Fruit fly (Drosophila melanogaster): ENCODE results near the gene CG1409.
A peak's percentile ranks its signal among the peaks of the same experiment; 100 is the strongest.

The CG1409 gene

DNA sequence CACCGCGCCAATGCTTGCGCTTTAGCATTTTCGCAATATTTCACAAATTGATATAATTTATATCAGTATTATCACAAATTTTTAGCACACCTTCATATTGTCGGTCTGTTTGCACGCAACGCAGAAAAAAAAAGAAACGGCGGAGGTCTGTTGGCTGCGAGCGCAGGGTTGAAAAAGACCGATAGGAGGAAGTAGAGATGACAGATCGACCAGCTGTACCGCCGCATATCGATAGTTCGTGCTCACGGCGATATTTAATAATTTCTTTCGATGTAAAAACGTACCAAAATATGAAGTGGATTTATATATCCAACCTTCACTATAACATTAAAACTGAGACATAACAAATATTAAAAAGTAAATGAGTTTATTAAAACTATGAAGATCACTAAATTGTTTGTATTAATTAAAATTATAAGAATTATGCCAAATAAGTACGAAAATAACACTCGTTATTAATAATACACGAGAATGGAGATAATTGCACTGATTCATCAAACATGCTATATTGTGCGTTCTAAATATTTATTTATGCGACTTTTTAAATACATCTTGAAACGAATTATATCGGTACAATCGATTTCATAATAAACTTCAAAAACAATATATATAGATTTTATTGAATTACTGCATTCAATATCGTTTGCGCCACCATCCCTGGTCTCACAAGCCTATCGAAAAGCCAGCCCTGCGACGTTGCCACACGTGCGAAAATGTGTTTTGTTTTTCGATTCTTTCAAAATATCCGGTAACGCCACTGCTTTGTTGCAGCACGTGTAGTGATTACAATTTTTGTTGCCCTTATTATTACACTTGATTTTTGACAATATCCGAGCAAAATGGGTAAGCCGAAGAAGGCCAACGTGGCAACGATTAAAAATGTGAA is 43.4 kb downstream of the CG1409 start, which contains the start of the genes RpS6 and bys (continued):
- TF ChIP-seq CG2889 (GFP tag; IDR thresholded peaks at IDR 0.05) (0 out of 3 replicates have a peak, but pooled peaks have one; percentile 38), pzg (GFP tag; optimal IDR thresholded peaks at IDR 0.05) (peak; percentile 58), run (tag; optimal IDR thresholded peaks at IDR 0.05) (peak; percentile 7), CG15011 (GFP tag; optimal IDR thresholded peaks at IDR 0.05) (no peak), tio (GFP tag; optimal IDR thresholded peaks at IDR 0.05) (no peak), otp (GFP tag; IDR thresholded peaks at IDR 0.05) (peak; percentile 72; the same call in 2 of the 3 replicates), Opbp (GFP tag; IDR thresholded peaks at IDR 0.05; ENCODE audit: partially characterized antibody) (peak; percentile 92), CG15514 (GFP tag; optimal IDR thresholded peaks at IDR 0.05) (peak; percentile 22), ro (GFP tag; IDR thresholded peaks at IDR 0.05) (no peak; the same call in 1 of the 2 replicates), CG5245 (GFP tag; optimal IDR thresholded peaks at IDR 0.05) (peak; percentile 19), CG9609 (GFP tag; optimal IDR thresholded peaks at IDR 0.05) (no peak), CrebB (tag; optimal IDR thresholded peaks at IDR 0.05) (peak; percentile 46), Ets65A (GFP tag) (peak; percentile 37), aop (GFP tag; IDR thresholded peaks at IDR 0.05) (peak; percentile 88), dpn (GFP tag; optimal IDR thresholded peaks at IDR 0.05) (peak; percentile 30 to 31), CG13296 (GFP tag; optimal IDR thresholded peaks at IDR 0.05) (peak; percentile 66), odd (GFP tag; optimal IDR thresholded peaks at IDR 0.05) (peak; percentile 51), CG7556 (GFP tag; optimal IDR thresholded peaks at IDR 0.05) (peak; percentile 49), pfk (GFP tag; optimal IDR thresholded peaks at IDR 0.05) (peak; percentile 57), CG18476 (GFP tag; optimal IDR thresholded peaks at IDR 0.05) (peak; percentile 21), vnd (GFP tag; IDR thresholded peaks at IDR 0.05; ENCODE audit: partially characterized antibody) (peak; percentile 78), NC2α (GFP tag; optimal IDR thresholded peaks at IDR 0.05) (no peak), CG32532 (GFP tag; IDR thresholded peaks at IDR 0.05) (peak; percentile 73), CG8765 (GFP tag; IDR thresholded peaks at IDR 0.05) (0 out of 2 replicates have a peak, but pooled peaks have one; percentile 23), hb (GFP tag; IDR thresholded peaks at IDR 0.05; ENCODE audit: partially characterized antibody) (peak; percentile 78), CG17829 (tag; optimal IDR thresholded peaks at IDR 0.05) (peak; percentile 12), HHEX (GFP tag; optimal IDR thresholded peaks at IDR 0.05) (peak; percentile 57), Aef1 (GFP tag; IDR thresholded peaks at IDR 0.05) (0 out of 3 replicates have a peak, but pooled peaks have one; percentile 15), ci (GFP tag; IDR thresholded peaks at IDR 0.05) (peak; percentile 89), CG43689 (GFP tag; IDR thresholded peaks at IDR 0.05) (no peak), CG1647 (GFP tag; optimal IDR thresholded peaks at IDR 0.05) (no peak), CG8281 (tag; optimal IDR thresholded peaks at IDR 0.05) (peak; percentile 6), sob (GFP tag; IDR thresholded peaks at IDR 0.05) (peak; percentile 73), CG8290 (GFP tag; optimal IDR thresholded peaks at IDR 0.05) (no peak), CG8290 (tag; optimal IDR thresholded peaks at IDR 0.05) (peak in 1 of 2 experiments; percentile 65), dimm (GFP tag; IDR thresholded peaks at IDR 0.05) (no peak), crol (GFP tag; IDR thresholded peaks at IDR 0.05) (no peak), slbo (GFP tag; IDR thresholded peaks at IDR 0.05) (peak; percentile 81), NFAT (GFP tag; IDR thresholded peaks at IDR 0.05) (peak; percentile 81), Dp (GFP tag; optimal IDR thresholded peaks at IDR 0.05) (peak; percentile 19), bbx (GFP tag; IDR thresholded peaks at IDR 0.05; ENCODE audit: partially characterized antibody) (peak; percentile 91), Taf1 (GFP tag; IDR thresholded peaks at IDR 0.05) (no peak; the same call in 1 of the 2 replicates), C15 (GFP tag; IDR thresholded peaks at IDR 0.05) (no peak), sim (GFP tag; IDR thresholded peaks at IDR 0.05) (0 out of 2 replicates have a peak, but pooled peaks have one; percentile 23), abd-A (tag; optimal IDR thresholded peaks at IDR 0.05) (no peak), CG1233 (GFP tag; optimal IDR thresholded peaks at IDR 0.05) (peak; percentile 42), TFAM (GFP tag; optimal IDR thresholded peaks at IDR 0.05) (no peak), CG14710 (tag; optimal IDR thresholded peaks at IDR 0.05) (peak; percentile 65), Myb (GFP tag; optimal IDR thresholded peaks at IDR 0.05) (no peak)

Data from whole organism, embryonic.